Fruit fly (Drosophila melanogaster) whole organism, wandering third instar larva: ENCODE results near the gene cry.

ENCODE experiments used
- Abd-B ChIP-seq: fragments of >200 bp; optimal IDR thresholded peaks from 2 replicates; lab custom pipeline; 2017; ENCODE audit warnings: missing biosample characterization, missing genetic modification characterization
- CG32264 ChIP-seq: fragments of 200-800 bp; sonication (Bioruptor generic); optimal IDR thresholded peaks from 2 replicates; lab custom pipeline; 2016; ENCODE audit warnings: missing biosample characterization, missing genetic modification characterization
- Dfd ChIP-seq: fragments of >200 bp; optimal IDR thresholded peaks from 2 replicates; lab custom pipeline; 2017; ENCODE audit warnings: missing biosample characterization, missing genetic modification characterization
- Dif ChIP-seq: fragments of 200-275, 200-300 bp; sonication (Bioruptor generic); optimal IDR thresholded peaks from 2 replicates; lab custom pipeline; 2018; ENCODE audit warnings: missing biosample characterization, missing genetic modification characterization; ENCODE audit not compliant: partially characterized antibody
- GATAd ChIP-seq: sonication (Bioruptor generic); optimal IDR thresholded peaks from 2 replicates; lab custom pipeline; 2016; ENCODE audit warnings: missing biosample characterization, missing genetic modification characterization
- Hnf4 ChIP-seq: fragments of 200-800 bp; sonication (Bioruptor generic); optimal IDR thresholded peaks from 2 replicates; lab custom pipeline; 2016; ENCODE audit warnings: missing biosample characterization, mild to moderate bottlenecking, missing genetic modification characterization
- Hr78 ChIP-seq: fragments of >200 bp; optimal IDR thresholded peaks from 2 replicates; lab custom pipeline; 2017; ENCODE audit warnings: missing biosample characterization, missing genetic modification characterization
- Hr83 ChIP-seq: fragments of 200-300 bp; sonication (Bioruptor generic); optimal IDR thresholded peaks from 2 replicates; lab custom pipeline; 2016; ENCODE audit warnings: missing biosample characterization, mild to moderate bottlenecking, missing genetic modification characterization, moderate library complexity; ENCODE audit not compliant: poor library complexity, severe bottlenecking
- Jra ChIP-seq: sonication (Bioruptor generic); optimal IDR thresholded peaks from 2 replicates; lab custom pipeline; 2016; ENCODE audit warnings: missing biosample characterization, missing genetic modification characterization
- Mio ChIP-seq: sonication (Bioruptor generic); optimal IDR thresholded peaks from 2 replicates; lab custom pipeline; 2016; ENCODE audit warnings: missing biosample characterization, missing genetic modification characterization
- Myc ChIP-seq: fragments of >200 bp; optimal IDR thresholded peaks from 2 replicates; lab custom pipeline; 2017
- N ChIP-seq: fragments of >200 bp; optimal IDR thresholded peaks from 2 replicates; lab custom pipeline; 2018; ENCODE audit warnings: missing biosample characterization, missing external identifiers, missing genetic modification characterization
- OdsH ChIP-seq: fragments of 200-800 bp; sonication (Bioruptor generic); optimal IDR thresholded peaks from 2 replicates; lab custom pipeline; 2016; ENCODE audit warnings: missing biosample characterization, mild to moderate bottlenecking, missing genetic modification characterization
- br ChIP-seq: fragments of 200-800 bp; sonication (Bioruptor generic); optimal IDR thresholded peaks from 2 replicates; lab custom pipeline; 2016; ENCODE audit warnings: missing biosample characterization, missing genetic modification characterization
- dl ChIP-seq, 2 experiments: fragments of 175-275, 200-275 bp in 1 of 2; fragments of 200-275 bp in 1 of 2; sonication (Bioruptor generic); optimal IDR thresholded peaks; lab custom pipeline; 2018; ENCODE audit warnings: mild to moderate bottlenecking in 2 of 2, missing biosample characterization in 2 of 2, missing genetic modification characterization in 2 of 2, moderate library complexity in 2 of 2; ENCODE audit not compliant: partially characterized antibody in 2 of 2, insufficient read depth in 1 of 2
- dmrt93B ChIP-seq: fragments of 200-800 bp; sonication (Bioruptor generic); optimal IDR thresholded peaks from 2 replicates; lab custom pipeline; 2018; ENCODE audit warnings: missing biosample characterization, mild to moderate bottlenecking, missing genetic modification characterization
- dsf ChIP-seq: sonication (Bioruptor generic); optimal IDR thresholded peaks from 2 replicates; lab custom pipeline; 2016; ENCODE audit warnings: missing biosample characterization, missing genetic modification characterization, borderline replicate concordance
- ey ChIP-seq: fragments of 200-800 bp; sonication (Bioruptor generic); optimal IDR thresholded peaks from 2 replicates; lab custom pipeline; 2016; ENCODE audit warnings: missing biosample characterization, missing genetic modification characterization
- foxo ChIP-seq, 2 experiments: fragments of 200-800 bp; sonication (Bioruptor generic); optimal IDR thresholded peaks; 2 replicates in 1 of 2; 3 replicates in 1 of 2; lab custom pipeline; 2016 to 2017; ENCODE audit warnings: missing biosample characterization in 2 of 2, missing genetic modification characterization in 2 of 2
- fru ChIP-seq: fragments of 200-800 bp; sonication (Bioruptor generic); optimal IDR thresholded peaks from 3 replicates; lab custom pipeline; 2016; ENCODE audit warnings: missing biosample characterization, mild to moderate bottlenecking, missing genetic modification characterization
- h ChIP-seq: fragments of 200-800 bp; sonication (Bioruptor generic); optimal IDR thresholded peaks from 3 replicates; lab custom pipeline; 2016; ENCODE audit warnings: missing biosample characterization, mild to moderate bottlenecking, missing genetic modification characterization
- jim ChIP-seq: fragments of 175-275, 200-325 bp; sonication (Bioruptor generic); optimal IDR thresholded peaks from 2 replicates; lab custom pipeline; 2016; ENCODE audit warnings: missing biosample characterization, mild to moderate bottlenecking, missing genetic modification characterization
- lola ChIP-seq: fragments of >200 bp; optimal IDR thresholded peaks from 2 replicates; lab custom pipeline; 2017; ENCODE audit warnings: missing biosample characterization, missing genetic modification characterization
- pan ChIP-seq: fragments of >200 bp; optimal IDR thresholded peaks from 2 replicates; lab custom pipeline; 2017
- psq ChIP-seq: fragments of 200-800 bp; sonication (Bioruptor generic); optimal IDR thresholded peaks from 3 replicates; lab custom pipeline; 2017; ENCODE audit warnings: missing biosample characterization, mild to moderate bottlenecking, missing genetic modification characterization, moderate library complexity
- rgr ChIP-seq: fragments of 200-800 bp; sonication (Bioruptor generic); optimal IDR thresholded peaks from 3 replicates; lab custom pipeline; 2016; ENCODE audit warnings: missing biosample characterization, mild to moderate bottlenecking, missing genetic modification characterization
- sage ChIP-seq: fragments of 200-800 bp; sonication (Bioruptor generic); optimal IDR thresholded peaks from 2 replicates; lab custom pipeline; 2016; ENCODE audit warnings: missing biosample characterization, mild to moderate bottlenecking, missing genetic modification characterization
- sv ChIP-seq: fragments of 200-800 bp; sonication (Bioruptor generic); optimal IDR thresholded peaks from 3 replicates; lab custom pipeline; 2016; ENCODE audit warnings: missing biosample characterization, missing genetic modification characterization
- usp ChIP-seq: fragments of >200 bp; optimal IDR thresholded peaks from 2 replicates; lab custom pipeline; 2017; ENCODE audit warnings: missing biosample characterization, missing genetic modification characterization
- woc ChIP-seq: sonication (Bioruptor generic); optimal IDR thresholded peaks from 2 replicates; lab custom pipeline; 2016; ENCODE audit warnings: missing biosample characterization, mild to moderate bottlenecking, missing genetic modification characterization

The cry gene

dm6 chr3R:19229245-19229644 lies 17.3 kb downstream of the cry start, which contains the start of the genes CG5250 and Polr2M:
CG5250 (minus strand) TSS chr3R:19229276.
Polr2M (plus strand) TSS chr3R:19229463.
- TF ChIP-seq fru (GFP tag; lab: Kevin White, UChicago) (no peak), Hnf4 (GFP tag; lab: Kevin White, UChicago) (no peak), sv (no peak), CG32264 (GFP tag; lab: Kevin White, UChicago) (no peak), Hr78 (GFP tag; lab: Kevin White, UChicago) (no peak), psq (GFP tag; lab: Kevin White, UChicago) (no peak)

- no peak for TF ChIP-seq Hr78 (GFP tag; lab: Kevin White, UChicago)
- TF ChIP-seq h = no peak
- no peak for TF ChIP-seq ey (GFP tag; lab: Kevin White, UChicago)
- no peak for TF ChIP-seq Dfd (GFP tag; lab: Kevin White, UChicago)
- no peak for TF ChIP-seq br (GFP tag; lab: Kevin White, UChicago)
- TF ChIP-seq Dif (GFP tag; lab: Kevin White, UChicago) = no peak
- TF ChIP-seq jim (GFP tag; lab: Kevin White, UChicago) = no peak
- no peak for TF ChIP-seq rgr (GFP tag; lab: Kevin White, UChicago)
- no peak for TF ChIP-seq lola (GFP tag; lab: Kevin White, UChicago)
- no peak for TF ChIP-seq OdsH
- no peak for TF ChIP-seq Hr83 (GFP tag; lab: Kevin White, UChicago)
- TF ChIP-seq N (GFP tag; lab: Kevin White, UChicago) = no peak
- TF ChIP-seq, all 38 proteins: peak for 0
Measured at dm6 chr3R:19238934-19239333, 27.0 kb downstream of the cry start.

dm6 chr3R:19245399-19245798 lies 33.4 kb downstream of the cry start:
- TF ChIP-seq dsf (no peak), ey (GFP tag; lab: Kevin White, UChicago) (no peak), GATAd (GFP tag; lab: Kevin White, UChicago) (no peak), Myc (lab: Kevin White, UChicago) (no peak), CG32264 (GFP tag; lab: Kevin White, UChicago) (no peak), psq (GFP tag; lab: Kevin White, UChicago) (no peak), br (GFP tag; lab: Kevin White, UChicago) (no peak)
- TF ChIP-seq, all 38 proteins: peak for 0

- TF ChIP-seq Dif (GFP tag; lab: Kevin White, UChicago) (no peak), Jra (no peak), Hr83 (GFP tag; lab: Kevin White, UChicago) (no peak), pan (lab: Kevin White, UChicago) (no peak), foxo (GFP tag; optimal IDR thresholded peaks at IDR 0.05; lab: Kevin White, UChicago) (no peak), sage (GFP tag; lab: Kevin White, UChicago) (no peak), Mio (no peak), CG32264 (GFP tag; lab: Kevin White, UChicago) (no peak), Abd-B (GFP tag; lab: Kevin White, UChicago) (no peak), rgr (GFP tag; lab: Kevin White, UChicago) (no peak), dmrt93B (GFP tag; lab: Kevin White, UChicago) (no peak), woc (GFP tag; lab: Kevin White, UChicago) (no peak)
Measured at dm6 chr3R:19246080-19246637, 34.2 kb downstream of the cry start, which contains the start of gene unc79. unc79 (minus strand) TSS chr3R:19246130.

dm6 chr3R:19248036-19248435 lies 36.1 kb downstream of the cry start, which contains the start of gene CG5217:
CG5217 (minus strand) TSS chr3R:19248136.
- TF ChIP-seq sv = no peak
- TF ChIP-seq usp (GFP tag; lab: Kevin White, UChicago) = no peak
- no peak for TF ChIP-seq Dif (GFP tag; lab: Kevin White, UChicago)
- no peak for TF ChIP-seq N (GFP tag; lab: Kevin White, UChicago)
- no peak for TF ChIP-seq dl (GFP tag; optimal IDR thresholded peaks at IDR 0.05; lab: Kevin White, UChicago; ENCODE audit: insufficient read depth in 1 of 2, partially characterized antibody in 2 of 2)
- no peak for TF ChIP-seq sage (GFP tag; lab: Kevin White, UChicago)
- TF ChIP-seq Jra = no peak
- no peak for TF ChIP-seq CG32264 (GFP tag; lab: Kevin White, UChicago)
